Fruit fly (Drosophila melanogaster) whole organism, embryonic: ENCODE measurements around the gene pigs.
A peak's percentile ranks its signal among the peaks of the same experiment; 100 is the strongest.

Experiments used
- ATbp ChIP-seq: fragments of 200-800 bp; sonication (Bioruptor generic); optimal IDR thresholded peaks from 2 replicates; lab custom pipeline; 2017; ENCODE audit warnings: missing biosample characterization, mild to moderate bottlenecking, missing genetic modification characterization, missing genetic modification reagents
- Awh ChIP-seq: fragments of 200-800 bp; sonication (Bioruptor generic); IDR thresholded peaks from 2 replicates; pipeline ENCODE4, ENCODE4 v1.3.6; 2022; ENCODE audit warnings: missing biosample characterization, missing genetic modification characterization
- BEAF-32 ChIP-seq: fragments of 200-800 bp; sonication (Bioruptor generic); optimal IDR thresholded peaks from 3 replicates; lab custom pipeline; 2017; ENCODE audit warnings: missing biosample characterization, missing genetic modification characterization, mild to moderate bottlenecking, moderate library complexity, missing genetic modification reagents
- CG10147 ChIP-seq: fragments of 200-800 bp; sonication (Bioruptor generic); optimal IDR thresholded peaks from 2 replicates; lab custom pipeline; 2019; ENCODE audit warnings: missing biosample characterization, mild to moderate bottlenecking, missing genetic modification characterization, moderate library complexity
- CG10267 ChIP-seq: fragments of 200-800 bp; sonication (Bioruptor generic); optimal IDR thresholded peaks from 2 replicates; lab custom pipeline; 2018; ENCODE audit warnings: missing biosample characterization, mild to moderate bottlenecking, missing genetic modification characterization, moderate library complexity
- CG10274 ChIP-seq: fragments of 200-800 bp; sonication (Bioruptor generic); optimal IDR thresholded peaks from 3 replicates; lab custom pipeline; 2017; ENCODE audit warnings: missing biosample characterization, mild to moderate bottlenecking, missing genetic modification characterization
- CG10654 ChIP-seq: fragments of 200-800 bp; sonication (Bioruptor generic); optimal IDR thresholded peaks from 2 replicates; lab custom pipeline; 2016; ENCODE audit warnings: missing biosample characterization, missing genetic modification characterization
- CG12391 ChIP-seq: fragments of 200-800 bp; sonication (Bioruptor generic); optimal IDR thresholded peaks from 3 replicates; lab custom pipeline; 2018; ENCODE audit warnings: missing biosample characterization, mild to moderate bottlenecking, missing genetic modification characterization, moderate library complexity
- CG12942 ChIP-seq: fragments of 200-800 bp; sonication (Bioruptor generic); optimal IDR thresholded peaks from 3 replicates; lab custom pipeline; 2016; ENCODE audit warnings: missing biosample characterization, missing genetic modification characterization
- CG13894 ChIP-seq: fragments of 200-800 bp; sonication (Bioruptor generic); optimal IDR thresholded peaks from 3 replicates; lab custom pipeline; 2018; ENCODE audit warnings: missing biosample characterization, mild to moderate bottlenecking, missing genetic modification characterization, moderate library complexity
- CG15269 ChIP-seq: fragments of 200-800 bp; sonication (Bioruptor generic); optimal IDR thresholded peaks from 2 replicates; lab custom pipeline; 2018; ENCODE audit warnings: missing biosample characterization, mild to moderate bottlenecking, missing genetic modification characterization, moderate library complexity
- CG1529 ChIP-seq: fragments of 200-800 bp; sonication (Bioruptor generic); optimal IDR thresholded peaks from 3 replicates; lab custom pipeline; 2018; ENCODE audit warnings: missing biosample characterization, missing genetic modification characterization
- CG15514 ChIP-seq: fragments of 200-800 bp; sonication (Bioruptor generic); optimal IDR thresholded peaks from 3 replicates; lab custom pipeline; 2017; ENCODE audit warnings: missing biosample characterization, missing genetic modification characterization, mild to moderate bottlenecking, moderate library complexity, missing genetic modification reagents
- CG17912 ChIP-seq: fragments of 200-800 bp; sonication (Bioruptor generic); optimal IDR thresholded peaks from 2 replicates; lab custom pipeline; 2018; ENCODE audit warnings: missing biosample characterization, mild to moderate bottlenecking, missing genetic modification characterization
- CG3163 ChIP-seq: fragments of 200-800 bp; sonication (Bioruptor generic); optimal IDR thresholded peaks from 3 replicates; lab custom pipeline; 2016; ENCODE audit warnings: missing biosample characterization, missing genetic modification characterization
- CG34376 ChIP-seq: fragments of 200-800 bp; sonication (Bioruptor generic); optimal IDR thresholded peaks from 2 replicates; lab custom pipeline; 2018; ENCODE audit warnings: missing biosample characterization, mild to moderate bottlenecking, missing genetic modification characterization
- CG4707 ChIP-seq: fragments of 200-800 bp; sonication (Bioruptor generic); optimal IDR thresholded peaks from 2 replicates; lab custom pipeline; 2018; ENCODE audit warnings: missing biosample characterization, mild to moderate bottlenecking, missing genetic modification characterization, moderate library complexity
- CG6654 ChIP-seq: fragments of 200-800 bp; sonication (Bioruptor generic); optimal IDR thresholded peaks from 2 replicates; lab custom pipeline; 2017; ENCODE audit warnings: missing biosample characterization, mild to moderate bottlenecking, missing genetic modification characterization
- CG8281 ChIP-seq: fragments of 200-800 bp; sonication (Bioruptor generic); optimal IDR thresholded peaks from 2 replicates; lab custom pipeline; 2018; ENCODE audit warnings: missing biosample characterization, mild to moderate bottlenecking, missing genetic modification characterization, moderate library complexity
- CG9609 ChIP-seq: fragments of 200-800 bp; sonication (Bioruptor generic); optimal IDR thresholded peaks from 3 replicates; lab custom pipeline; 2016; ENCODE audit warnings: missing biosample characterization, missing genetic modification characterization
- CG9797 ChIP-seq: fragments of 200-800 bp; sonication (Bioruptor generic); optimal IDR thresholded peaks from 3 replicates; lab custom pipeline; 2018; ENCODE audit warnings: missing biosample characterization, mild to moderate bottlenecking, missing genetic modification characterization
- D19B ChIP-seq: fragments of 200-800 bp; sonication (Bioruptor generic); optimal IDR thresholded peaks from 2 replicates; lab custom pipeline; 2017; ENCODE audit warnings: missing biosample characterization, mild to moderate bottlenecking, missing genetic modification characterization
- Dip2 ChIP-seq: fragments of 200-800 bp; sonication (Bioruptor generic); IDR thresholded peaks from 2 replicates; pipeline ENCODE4 v1.3.6; 2022; ENCODE audit warnings: missing biosample characterization, missing genetic modification characterization
- E2f2 ChIP-seq: fragments of 200-800 bp; sonication (Bioruptor generic); IDR thresholded peaks from 2 replicates; pipeline ENCODE4 v1.3.6; 2022; ENCODE audit warnings: missing biosample characterization, missing genetic modification characterization
- Eip74EF ChIP-seq, 2 experiments: fragments of 200-800 bp in 1 of 2; fragments of >200 bp in 1 of 2; sonication (Bioruptor generic) in 1 of 2; optimal IDR thresholded peaks; 2 replicates each; lab custom pipeline; 2017 to 2019; ENCODE audit warnings: missing biosample characterization in 2 of 2, missing genetic modification characterization in 2 of 2, mild to moderate bottlenecking in 1 of 2, moderate library complexity in 1 of 2
- HmgZ ChIP-seq: fragments of 200-800 bp; sonication (Bioruptor generic); optimal IDR thresholded peaks from 2 replicates; lab custom pipeline; 2018; ENCODE audit warnings: missing biosample characterization, mild to moderate bottlenecking, missing genetic modification characterization
- Jarid2 ChIP-seq: fragments of 200-800 bp; sonication (Bioruptor generic); optimal IDR thresholded peaks from 3 replicates; lab custom pipeline; 2017; ENCODE audit warnings: mild to moderate bottlenecking, missing biosample characterization, missing genetic modification reagents, missing genetic modification characterization
- Nf-YC ChIP-seq: fragments of 200-800 bp; optimal IDR thresholded peaks from 3 replicates; lab custom pipeline; 2019; ENCODE audit warnings: missing biosample characterization, mild to moderate bottlenecking, missing genetic modification characterization, moderate library complexity
- Sin3A ChIP-seq: fragments of >200 bp; optimal IDR thresholded peaks from 2 replicates; lab custom pipeline; 2018
- ac ChIP-seq: fragments of 200-800 bp; sonication (Bioruptor generic); optimal IDR thresholded peaks from 3 replicates; lab custom pipeline; 2017; ENCODE audit warnings: missing biosample characterization, mild to moderate bottlenecking, missing genetic modification characterization
- bcd ChIP-seq: fragments of 200-800 bp; sonication (Bioruptor generic); optimal IDR thresholded peaks from 2 replicates; lab custom pipeline; 2017; ENCODE audit warnings: missing biosample characterization, mild to moderate bottlenecking, missing genetic modification characterization
- bigmax ChIP-seq: fragments of 200-800 bp; sonication (Bioruptor generic); optimal IDR thresholded peaks from 2 replicates; lab custom pipeline; 2018; ENCODE audit warnings: missing biosample characterization, mild to moderate bottlenecking, missing genetic modification characterization
- bsh ChIP-seq, 2 experiments: fragments of 200-800 bp; sonication (Bioruptor generic); optimal IDR thresholded peaks; 2 replicates each; lab custom pipeline; 2017 to 2018; ENCODE audit warnings: mild to moderate bottlenecking in 2 of 2, missing biosample characterization in 2 of 2, missing genetic modification characterization in 2 of 2, moderate library complexity in 1 of 2
- en ChIP-seq: fragments of 200-800 bp; sonication (Bioruptor generic); optimal IDR thresholded peaks from 2 replicates; lab custom pipeline; 2016; ENCODE audit warnings: missing biosample characterization, missing genetic modification characterization
- ewg ChIP-seq: fragments of 200-800 bp; sonication (Bioruptor generic); optimal IDR thresholded peaks from 3 replicates; lab custom pipeline; 2017; ENCODE audit warnings: mild to moderate bottlenecking, missing biosample characterization, missing genetic modification reagents, missing genetic modification characterization
- exex ChIP-seq: fragments of 200-800 bp; sonication (Bioruptor generic); optimal IDR thresholded peaks from 4 replicates; lab custom pipeline; 2018; ENCODE audit warnings: missing biosample characterization, mild to moderate bottlenecking, missing genetic modification characterization, moderate library complexity
- grau ChIP-seq: fragments of 200-800 bp; optimal IDR thresholded peaks from 3 replicates; lab custom pipeline; 2019; ENCODE audit warnings: missing biosample characterization, mild to moderate bottlenecking, missing genetic modification characterization, moderate library complexity
- ham ChIP-seq: fragments of 200-800 bp; sonication (Bioruptor generic); IDR thresholded peaks from 2 replicates; pipeline ENCODE4 v1.3.6; 2022; ENCODE audit warnings: missing biosample characterization, missing genetic modification characterization
- inv ChIP-seq: fragments of 200-800 bp; sonication (Bioruptor generic); IDR thresholded peaks from 2 replicates; pipeline ENCODE4 v1.3.6; 2022; ENCODE audit warnings: missing biosample characterization, missing genetic modification characterization; ENCODE audit not compliant: partially characterized antibody
- kay ChIP-seq: fragments of 200-800 bp; sonication (Bioruptor generic); optimal IDR thresholded peaks from 2 replicates; lab custom pipeline; 2016; ENCODE audit warnings: missing biosample characterization, missing genetic modification characterization
- kni ChIP-seq: fragments of 200-800 bp; sonication (Bioruptor generic); optimal IDR thresholded peaks from 3 replicates; lab custom pipeline; 2017; ENCODE audit warnings: mild to moderate bottlenecking, missing biosample characterization, missing genetic modification reagents, missing genetic modification characterization
- prd ChIP-seq, 3 experiments: fragments of >200 bp in 2 of 3; fragments of 200-800 bp in 1 of 3; sonication (Bioruptor generic) in 1 of 3; optimal IDR thresholded peaks in 2 of 3; IDR thresholded peaks in 1 of 3; 2 replicates in 2 of 3; 3 replicates in 1 of 3; pipeline versions ENCODE4 v1.3.6 to Lab custom; 2017 to 2022; ENCODE audit warnings: missing biosample characterization in 1 of 3, missing genetic modification characterization in 1 of 3
- pzg ChIP-seq: fragments of 200-800 bp; sonication (Bioruptor generic); optimal IDR thresholded peaks from 3 replicates; lab custom pipeline; 2018; ENCODE audit warnings: missing biosample characterization, mild to moderate bottlenecking, missing genetic modification characterization, moderate library complexity
- rib ChIP-seq: fragments of 200-800 bp; sonication (Bioruptor generic); IDR thresholded peaks from 2 replicates; pipeline ENCODE4 v1.3.6; 2022; ENCODE audit warnings: missing biosample characterization, missing genetic modification characterization
- twi ChIP-seq: fragments of 200-800 bp; optimal IDR thresholded peaks from 2 replicates; lab custom pipeline; 2019; ENCODE audit warnings: missing biosample characterization, mild to moderate bottlenecking, missing genetic modification characterization, moderate library complexity
- vnd ChIP-seq: fragments of 200-800 bp; sonication (Bioruptor generic); IDR thresholded peaks from 3 replicates; pipeline ENCODE4 v1.3.6; 2022; ENCODE audit warnings: missing biosample characterization, missing genetic modification characterization; ENCODE audit not compliant: partially characterized antibody
- zfh2 ChIP-seq: fragments of 200-800 bp; sonication (Bioruptor generic); optimal IDR thresholded peaks from 2 replicates; lab custom pipeline; 2016; ENCODE audit warnings: missing biosample characterization, missing genetic modification characterization

pigs gene

DNA sequence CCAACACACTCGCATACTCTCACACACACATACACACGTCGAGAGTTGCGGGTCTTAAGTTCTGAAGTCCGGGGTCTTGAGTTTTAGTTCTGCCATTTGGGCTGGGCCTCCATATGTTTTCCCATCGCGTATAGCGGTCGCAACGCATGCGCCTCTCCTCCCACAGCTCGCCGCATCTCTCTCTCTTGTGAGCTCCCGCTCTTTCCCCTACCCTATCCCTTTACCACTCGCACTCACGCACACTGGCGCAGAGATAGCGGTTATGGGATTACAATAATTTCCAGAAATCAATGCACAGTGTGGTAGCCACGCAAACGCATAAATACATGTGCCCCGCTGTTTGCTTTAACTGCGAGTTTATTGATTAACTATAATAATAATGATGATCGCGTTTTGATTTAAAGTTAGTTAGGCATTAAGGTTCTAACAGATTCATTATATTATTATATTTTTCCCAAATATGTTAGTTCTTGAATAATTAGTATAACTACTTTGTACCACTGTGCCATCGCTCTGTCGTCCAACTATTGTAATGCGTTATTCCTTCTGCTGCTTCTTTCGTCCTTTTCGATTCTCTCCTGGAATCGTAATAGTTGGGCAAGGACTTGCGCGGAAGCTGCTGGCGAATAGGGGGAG, 1.9 kb downstream of the pigs start (continued):
- TF ChIP-seq kay (peak; percentile 86), ewg (GFP tag; lab: Kevin White, UChicago) (peak; percentile 90), HmgZ (tag; lab: Kevin White, UChicago) (peak; percentile 87), CG9797 (GFP tag; lab: Kevin White, UChicago) (peak; percentile 24), CG12391 (tag; lab: Kevin White, UChicago) (peak; percentile 94), ham (GFP tag; lab: Robert Waterston, UW) (0 out of 2 replicates have a peak, but pooled peaks have one; percentile 20), vnd (GFP tag; lab: Robert Waterston, UW) (no peak), Eip74EF (GFP tag; optimal IDR thresholded peaks at IDR 0.05; lab: Kevin White, UChicago) (peak in 1 of 2 experiments; percentile 87), Awh (GFP tag; lab: Robert Waterston, UW) (peak; percentile 87), pzg (GFP tag; lab: Kevin White, UChicago) (peak; percentile 6), CG13894 (peak; percentile 95), zfh2 (peak; percentile 64), kni (GFP tag; lab: Kevin White, UChicago) (peak; percentile 74), CG17912 (GFP tag; lab: Kevin White, UChicago) (peak; percentile 69), grau (tag; lab: Kevin White, UChicago) (peak; percentile 93), Sin3A (lab: Kevin White, UChicago) (no peak), exex (peak; percentile 79), CG10267 (tag; lab: Kevin White, UChicago) (peak; percentile 88), Nf-YC (peak; percentile 84), twi (tag; lab: Kevin White, UChicago) (peak; percentile 85), CG10274 (GFP tag; lab: Kevin White, UChicago) (peak; percentile 78), ATbp (GFP tag; lab: Kevin White, UChicago) (peak; percentile 92), en (GFP tag; lab: Kevin White, UChicago) (peak; percentile 53), CG34376 (GFP tag; lab: Kevin White, UChicago) (peak; percentile 84), bcd (GFP tag; lab: Kevin White, UChicago) (peak; percentile 93), E2f2 (GFP tag; lab: Robert Waterston, UW) (peak; percentile 74), bigmax (GFP tag; lab: Kevin White, UChicago) (no peak), inv (0 out of 2 replicates have a peak, but pooled peaks have one; percentile 19), CG9609 (peak; percentile 69), D19B (GFP tag; lab: Kevin White, UChicago) (peak; percentile 79), CG3163 (GFP tag; lab: Kevin White, UChicago) (peak; percentile 46), BEAF-32 (GFP tag; lab: Kevin White, UChicago) (no peak), bsh (GFP tag; optimal IDR thresholded peaks at IDR 0.05; lab: Kevin White, UChicago) (peak; percentile 85 to 92), Dip2 (peak; percentile 52; the same call in 1 of the 2 replicates), CG15514 (GFP tag; lab: Kevin White, UChicago) (peak; percentile 84), CG4707 (GFP tag; lab: Kevin White, UChicago) (peak; percentile 83), rib (GFP tag; lab: Robert Waterston, UW) (peak; percentile 75), CG1529 (GFP tag; lab: Kevin White, UChicago) (peak; percentile 86), ac (GFP tag; lab: Kevin White, UChicago) (peak; percentile 75), CG8281 (tag; lab: Kevin White, UChicago) (peak; percentile 80), CG10654 (GFP tag; lab: Kevin White, UChicago) (peak; percentile 85), CG10147 (peak; percentile 90), Jarid2 (GFP tag; lab: Kevin White, UChicago) (peak; percentile 80), CG6654 (GFP tag; lab: Kevin White, UChicago) (peak; percentile 79), CG12942 (GFP tag; lab: Kevin White, UChicago) (peak; percentile 81), prd (optimal IDR thresholded peaks at IDR 0.05; lab: Kevin White, UChicago) (no peak), prd (GFP tag; IDR thresholded peaks at IDR 0.05; lab: Robert Waterston, UW) (peak; percentile 93), CG15269 (tag; lab: Kevin White, UChicago) (peak; percentile 94)
